Fruit fly (Drosophila melanogaster) whole organism, embryonic: ENCODE results near the gene Cdk5alpha.

ENCODE experiments used
- Ada2b ChIP-seq: fragments of 200-800 bp; sonication (Bioruptor generic); IDR thresholded peaks from 2 replicates; pipeline ENCODE4 v1.3.6; 2022; ENCODE audit warnings: missing biosample characterization, missing genetic modification characterization
- Asciz ChIP-seq: fragments of 200-800 bp; sonication (Bioruptor generic); optimal IDR thresholded peaks from 2 replicates; lab custom pipeline; 2017; ENCODE audit warnings: missing biosample characterization, mild to moderate bottlenecking, missing genetic modification characterization, missing genetic modification reagents
- Atf6 ChIP-seq: fragments of 200-800 bp; sonication (Bioruptor generic); IDR thresholded peaks from 2 replicates; pipeline ENCODE4 v1.3.6; 2022; ENCODE audit warnings: missing biosample characterization, missing genetic modification characterization
- BtbVII ChIP-seq: fragments of 200-800 bp; sonication (Bioruptor generic); optimal IDR thresholded peaks from 3 replicates; lab custom pipeline; 2017; ENCODE audit warnings: missing biosample characterization, mild to moderate bottlenecking, missing genetic modification characterization
- CG10267 ChIP-seq: fragments of 200-800 bp; sonication (Bioruptor generic); optimal IDR thresholded peaks from 2 replicates; lab custom pipeline; 2018; ENCODE audit warnings: missing biosample characterization, mild to moderate bottlenecking, missing genetic modification characterization, moderate library complexity
- CG10321 ChIP-seq: fragments of 200-800 bp; sonication (Bioruptor generic); IDR thresholded peaks from 2 replicates; pipeline ENCODE4 v1.3.6; 2022; ENCODE audit warnings: missing biosample characterization, missing genetic modification characterization
- CG10462 ChIP-seq: fragments of 200-800 bp; sonication (Bioruptor generic); optimal IDR thresholded peaks from 2 replicates; lab custom pipeline; 2016; ENCODE audit warnings: missing biosample characterization, missing genetic modification characterization
- CG10565 ChIP-seq: fragments of 200-800 bp; sonication (Bioruptor generic); optimal IDR thresholded peaks from 3 replicates; lab custom pipeline; 2016; ENCODE audit warnings: missing biosample characterization, mild to moderate bottlenecking, missing genetic modification characterization
- CG1233 ChIP-seq: fragments of 200-800 bp; sonication (Bioruptor generic); optimal IDR thresholded peaks from 4 replicates; lab custom pipeline; 2018; ENCODE audit warnings: missing biosample characterization, mild to moderate bottlenecking, missing genetic modification characterization
- CG13287 ChIP-seq: fragments of 200-800 bp; sonication (Bioruptor generic); IDR thresholded peaks from 2 replicates; pipeline ENCODE4 v1.3.6; 2022; ENCODE audit warnings: missing biosample characterization, missing genetic modification characterization; ENCODE audit not compliant: partially characterized antibody
- CG15479 ChIP-seq: fragments of 200-800 bp; sonication (Bioruptor generic); optimal IDR thresholded peaks from 3 replicates; lab custom pipeline; 2019; ENCODE audit warnings: missing biosample characterization, mild to moderate bottlenecking, missing genetic modification characterization, moderate library complexity
- CG15514 ChIP-seq: fragments of 200-800 bp; sonication (Bioruptor generic); optimal IDR thresholded peaks from 3 replicates; lab custom pipeline; 2017; ENCODE audit warnings: missing biosample characterization, missing genetic modification characterization, mild to moderate bottlenecking, moderate library complexity, missing genetic modification reagents
- CG17912 ChIP-seq: fragments of 200-800 bp; sonication (Bioruptor generic); optimal IDR thresholded peaks from 2 replicates; lab custom pipeline; 2018; ENCODE audit warnings: missing biosample characterization, mild to moderate bottlenecking, missing genetic modification characterization
- CG1792 ChIP-seq: fragments of 200-800 bp; sonication (Bioruptor generic); optimal IDR thresholded peaks from 2 replicates; lab custom pipeline; 2016; ENCODE audit warnings: missing biosample characterization, missing genetic modification characterization
- CG30431 ChIP-seq: fragments of 200-800 bp; sonication (Bioruptor generic); optimal IDR thresholded peaks from 2 replicates; lab custom pipeline; 2017; ENCODE audit warnings: missing biosample characterization, missing genetic modification characterization
- CG32772 ChIP-seq: fragments of 200-800 bp; sonication (Bioruptor generic); IDR thresholded peaks from 2 replicates; pipeline ENCODE4 v1.3.6; 2022; ENCODE audit warnings: missing biosample characterization, missing genetic modification characterization
- CG5953 ChIP-seq: fragments of 200-800 bp; sonication (Bioruptor generic); IDR thresholded peaks from 2 replicates; pipeline ENCODE4 v1.3.6; 2022; ENCODE audit warnings: missing biosample characterization, missing genetic modification characterization
- CG6654 ChIP-seq: fragments of 200-800 bp; sonication (Bioruptor generic); optimal IDR thresholded peaks from 2 replicates; lab custom pipeline; 2017; ENCODE audit warnings: missing biosample characterization, mild to moderate bottlenecking, missing genetic modification characterization
- CG6765 ChIP-seq: fragments of 200-800 bp; sonication (Bioruptor generic); optimal IDR thresholded peaks from 3 replicates; lab custom pipeline; 2017; ENCODE audit warnings: missing biosample characterization, mild to moderate bottlenecking, missing genetic modification characterization
- CG7271 ChIP-seq: fragments of 200-800 bp; sonication (Bioruptor generic); optimal IDR thresholded peaks from 2 replicates; lab custom pipeline; 2018; ENCODE audit warnings: missing biosample characterization, mild to moderate bottlenecking, missing genetic modification characterization, moderate library complexity
- CG8924 ChIP-seq: fragments of 200-800 bp; optimal IDR thresholded peaks from 3 replicates; lab custom pipeline; 2019; ENCODE audit warnings: missing biosample characterization, mild to moderate bottlenecking, missing genetic modification characterization, moderate library complexity
- CG9215 ChIP-seq: fragments of 200-800 bp; sonication (Bioruptor generic); IDR thresholded peaks from 2 replicates; pipeline ENCODE4 v1.3.6; 2022; ENCODE audit warnings: missing biosample characterization, missing genetic modification characterization
- CG9609 ChIP-seq: fragments of 200-800 bp; sonication (Bioruptor generic); optimal IDR thresholded peaks from 3 replicates; lab custom pipeline; 2016; ENCODE audit warnings: missing biosample characterization, missing genetic modification characterization
- Dad ChIP-seq: fragments of 200-800 bp; sonication (Bioruptor generic); optimal IDR thresholded peaks from 3 replicates; lab custom pipeline; 2016; ENCODE audit warnings: missing biosample characterization, missing genetic modification characterization
- Dip3 ChIP-seq: fragments of 200-800 bp; sonication (Bioruptor generic); optimal IDR thresholded peaks from 3 replicates; lab custom pipeline; 2016; ENCODE audit warnings: missing biosample characterization, missing genetic modification characterization
- E2f2 ChIP-seq: fragments of 200-800 bp; sonication (Bioruptor generic); IDR thresholded peaks from 2 replicates; pipeline ENCODE4 v1.3.6; 2022; ENCODE audit warnings: missing biosample characterization, missing genetic modification characterization
- HLH3B ChIP-seq: fragments of 200-800 bp; sonication (Bioruptor generic); IDR thresholded peaks from 2 replicates; pipeline ENCODE4 v1.3.6; 2022; ENCODE audit warnings: missing biosample characterization, missing genetic modification characterization
- HLH54F ChIP-seq: fragments of 200-800 bp; sonication (Bioruptor generic); optimal IDR thresholded peaks from 3 replicates; lab custom pipeline; 2016; ENCODE audit warnings: missing biosample characterization, missing genetic modification characterization
- Hmr ChIP-seq: fragments of 200-800 bp; sonication (Bioruptor generic); optimal IDR thresholded peaks from 3 replicates; lab custom pipeline; 2017; ENCODE audit warnings: mild to moderate bottlenecking, missing biosample characterization, missing genetic modification reagents, missing genetic modification characterization
- MBD-R2 ChIP-seq: fragments of 200-800 bp; sonication (Bioruptor generic); IDR thresholded peaks from 2 replicates; pipeline ENCODE4 v1.3.6; 2022; ENCODE audit warnings: missing biosample characterization, missing genetic modification characterization
- Nf-YC ChIP-seq: fragments of 200-800 bp; optimal IDR thresholded peaks from 3 replicates; lab custom pipeline; 2019; ENCODE audit warnings: missing biosample characterization, mild to moderate bottlenecking, missing genetic modification characterization, moderate library complexity
- PHDP ChIP-seq: fragments of 200-800 bp; sonication (Bioruptor generic); optimal IDR thresholded peaks from 3 replicates; lab custom pipeline; 2018; ENCODE audit warnings: missing biosample characterization, mild to moderate bottlenecking, missing genetic modification characterization, moderate library complexity
- Taf1 ChIP-seq: fragments of 200-800 bp; sonication (Bioruptor generic); IDR thresholded peaks from 2 replicates; pipeline ENCODE4 v1.3.6; 2022; ENCODE audit warnings: missing biosample characterization, missing genetic modification characterization
- YL-1 ChIP-seq: fragments of 200-800 bp; sonication (Bioruptor generic); optimal IDR thresholded peaks from 3 replicates; lab custom pipeline; 2017; ENCODE audit warnings: missing biosample characterization, mild to moderate bottlenecking, missing genetic modification characterization
- btn ChIP-seq: fragments of 200-800 bp; sonication (Bioruptor generic); optimal IDR thresholded peaks from 2 replicates; lab custom pipeline; 2016; ENCODE audit warnings: missing biosample characterization, missing genetic modification characterization
- crc ChIP-seq: fragments of 200-800 bp; sonication (Bioruptor generic); optimal IDR thresholded peaks from 2 replicates; lab custom pipeline; 2016; ENCODE audit warnings: missing biosample characterization, missing genetic modification characterization
- croc ChIP-seq: fragments of 200-800 bp; sonication (Bioruptor generic); conservative IDR thresholded peaks from 3 replicates; pipeline ENCODE4 v1.3.6; 2022; ENCODE audit warnings: missing biosample characterization, missing genetic modification characterization
- danr ChIP-seq: fragments of 200-800 bp; sonication (Bioruptor generic); IDR thresholded peaks from 2 replicates; pipeline ENCODE4 v1.3.6; 2022; ENCODE audit warnings: missing biosample characterization, missing genetic modification characterization
- gcm ChIP-seq: fragments of 200-800 bp; sonication (Bioruptor generic); optimal IDR thresholded peaks from 2 replicates; lab custom pipeline; 2019; ENCODE audit warnings: missing biosample characterization, mild to moderate bottlenecking, missing genetic modification characterization, moderate library complexity
- kay ChIP-seq: fragments of 200-800 bp; sonication (Bioruptor generic); optimal IDR thresholded peaks from 2 replicates; lab custom pipeline; 2016; ENCODE audit warnings: missing biosample characterization, missing genetic modification characterization
- nerfin-1 ChIP-seq: fragments of 200-800 bp; sonication (Bioruptor generic); optimal IDR thresholded peaks from 3 replicates; lab custom pipeline; 2019; ENCODE audit warnings: missing biosample characterization, mild to moderate bottlenecking, missing genetic modification characterization, moderate library complexity
- ro ChIP-seq: fragments of 200-800 bp; sonication (Bioruptor generic); IDR thresholded peaks from 2 replicates; pipeline ENCODE4 v1.3.6; 2022; ENCODE audit warnings: missing biosample characterization, missing genetic modification characterization
- sna ChIP-seq: fragments of 200-800 bp; sonication (Bioruptor generic); IDR thresholded peaks from 2 replicates; pipeline ENCODE4 v1.3.6; 2022; ENCODE audit warnings: missing biosample characterization, missing genetic modification characterization; ENCODE audit not compliant: partially characterized antibody
- stwl ChIP-seq: fragments of 200-800 bp; sonication (Bioruptor generic); optimal IDR thresholded peaks from 3 replicates; lab custom pipeline; 2018; ENCODE audit warnings: missing biosample characterization, mild to moderate bottlenecking, missing genetic modification characterization, moderate library complexity
- tap ChIP-seq: fragments of 200-800 bp; optimal IDR thresholded peaks from 3 replicates; lab custom pipeline; 2019; ENCODE audit warnings: missing biosample characterization, mild to moderate bottlenecking, missing genetic modification characterization, moderate library complexity
- toy ChIP-seq: fragments of 200-800 bp; sonication (Bioruptor generic); IDR thresholded peaks from 2 replicates; pipeline ENCODE4 v1.3.6; 2022; ENCODE audit warnings: missing biosample characterization, missing genetic modification characterization
- vvl ChIP-seq: fragments of 200-800 bp; sonication (Bioruptor generic); IDR thresholded peaks from 2 replicates; pipeline ENCODE4 v1.3.6; 2022; ENCODE audit warnings: missing biosample characterization, missing genetic modification characterization
- z ChIP-seq: fragments of 200-800 bp; sonication (Bioruptor generic); IDR thresholded peaks from 3 replicates; pipeline ENCODE4 v1.3.6; 2022; ENCODE audit warnings: missing biosample characterization, missing genetic modification characterization
- zen2 ChIP-seq: fragments of 200-800 bp; sonication (Bioruptor generic); IDR thresholded peaks from 3 replicates; pipeline ENCODE4 v1.3.6; 2022; ENCODE audit warnings: missing biosample characterization, missing genetic modification characterization; ENCODE audit not compliant: partially characterized antibody
- zfh2 ChIP-seq: fragments of 200-800 bp; sonication (Bioruptor generic); optimal IDR thresholded peaks from 2 replicates; lab custom pipeline; 2016; ENCODE audit warnings: missing biosample characterization, missing genetic modification characterization

Cdk5alpha gene

dm6 chr2L:10314327-10315210 lies 3.8 kb upstream of the Cdk5alpha start, which contains the start of the genes Usp14 and CG4972 (continued):
- no peak for TF ChIP-seq BtbVII (GFP tag; lab: Kevin White, UChicago)
- TF ChIP-seq z = no peak
- no peak for TF ChIP-seq toy (GFP tag; lab: Robert Waterston, UW)
- no peak for TF ChIP-seq Taf1 (GFP tag; lab: Robert Waterston, UW)
- TF ChIP-seq CG10267 = peak; percentile 16
- no peak for TF ChIP-seq crc (GFP tag; lab: Kevin White, UChicago)
- TF ChIP-seq CG9609 (GFP tag; lab: Kevin White, UChicago) = no peak
- TF ChIP-seq CG15514 (GFP tag; lab: Kevin White, UChicago) = no peak
- TF ChIP-seq zfh2 (GFP tag; lab: Kevin White, UChicago) = no peak
- TF ChIP-seq CG6765 = no peak
- TF ChIP-seq Nf-YC (tag; lab: Kevin White, UChicago) = no peak
- TF ChIP-seq CG32772 (GFP tag; lab: Robert Waterston, UW) = no peak
- no peak for TF ChIP-seq PHDP (tag; lab: Kevin White, UChicago)
- peak; percentile 23; the same call in 1 of the 2 replicates for TF ChIP-seq CG13287 (GFP tag; lab: Robert Waterston, UW)
- peak; percentile 40 for TF ChIP-seq CG8924 (tag; lab: Kevin White, UChicago)
- no peak for TF ChIP-seq CG15479 (GFP tag; lab: Kevin White, UChicago)
- no peak for TF ChIP-seq tap
- no peak for TF ChIP-seq CG10462 (GFP tag; lab: Kevin White, UChicago)
- TF ChIP-seq zen2 (GFP tag; lab: Robert Waterston, UW) = no peak
- no peak for TF ChIP-seq CG1233
- TF ChIP-seq YL-1 (GFP tag; lab: Kevin White, UChicago) = no peak
- TF ChIP-seq CG7271 (tag; lab: Kevin White, UChicago) = no peak
- no peak for TF ChIP-seq Hmr (GFP tag; lab: Kevin White, UChicago)
- TF ChIP-seq Dip3 (GFP tag; lab: Kevin White, UChicago) = no peak
- no peak for TF ChIP-seq E2f2 (GFP tag; lab: Robert Waterston, UW)
- TF ChIP-seq Atf6 (GFP tag; lab: Robert Waterston, UW) = no peak
- no peak for TF ChIP-seq kay (GFP tag; lab: Kevin White, UChicago)
- TF ChIP-seq CG9215 (GFP tag; lab: Robert Waterston, UW) = no peak
- TF ChIP-seq CG30431 (GFP tag; lab: Kevin White, UChicago) = no peak
- TF ChIP-seq btn (GFP tag; lab: Kevin White, UChicago) = no peak
- TF ChIP-seq CG10565 (GFP tag; lab: Kevin White, UChicago) = no peak
- no peak for TF ChIP-seq stwl
- 0 out of 2 replicates have a peak, but pooled peaks have one; percentile 9 for TF ChIP-seq sna (GFP tag; lab: Robert Waterston, UW)
- TF ChIP-seq ro (GFP tag; lab: Robert Waterston, UW) = no peak
- no peak for TF ChIP-seq CG5953 (GFP tag; lab: Robert Waterston, UW)
- TF ChIP-seq Ada2b (GFP tag; lab: Robert Waterston, UW) = no peak
- TF ChIP-seq Dad = no peak
- no peak for TF ChIP-seq CG6654 (GFP tag; lab: Kevin White, UChicago)
- no peak for TF ChIP-seq CG17912 (GFP tag; lab: Kevin White, UChicago)
- no peak for TF ChIP-seq CG10321
- TF ChIP-seq nerfin-1 = no peak
- TF ChIP-seq Asciz (GFP tag; lab: Kevin White, UChicago) = no peak
- no peak for TF ChIP-seq gcm (GFP tag; lab: Kevin White, UChicago)
- TF ChIP-seq vvl (GFP tag; lab: Robert Waterston, UW) = no peak
- no peak for TF ChIP-seq HLH3B
- no peak for TF ChIP-seq HLH54F (GFP tag; lab: Kevin White, UChicago)
- no peak for TF ChIP-seq croc (GFP tag; lab: Robert Waterston, UW)
- TF ChIP-seq MBD-R2 (GFP tag; lab: Robert Waterston, UW) = peak; percentile 41; the same call in 1 of the 2 replicates
- no peak for TF ChIP-seq danr
- TF ChIP-seq CG1792 (GFP tag; lab: Kevin White, UChicago) = no peak
